Fruit fly (Drosophila melanogaster): ENCODE data around the gene CG11710.

dm6 chrX:20390706-20391105 is 38.8 kb downstream of the CG11710 start, which contains the start of gene jb:
- TF ChIP-seq CG8478 (optimal IDR thresholded peaks at IDR 0.05): no peak
- no peak for TF ChIP-seq EcR (GFP tag; optimal IDR thresholded peaks at IDR 0.05)

All from whole organism.